Fruit fly (Drosophila melanogaster): Measurements from ENCODE around the gene Desat1.

DNA sequence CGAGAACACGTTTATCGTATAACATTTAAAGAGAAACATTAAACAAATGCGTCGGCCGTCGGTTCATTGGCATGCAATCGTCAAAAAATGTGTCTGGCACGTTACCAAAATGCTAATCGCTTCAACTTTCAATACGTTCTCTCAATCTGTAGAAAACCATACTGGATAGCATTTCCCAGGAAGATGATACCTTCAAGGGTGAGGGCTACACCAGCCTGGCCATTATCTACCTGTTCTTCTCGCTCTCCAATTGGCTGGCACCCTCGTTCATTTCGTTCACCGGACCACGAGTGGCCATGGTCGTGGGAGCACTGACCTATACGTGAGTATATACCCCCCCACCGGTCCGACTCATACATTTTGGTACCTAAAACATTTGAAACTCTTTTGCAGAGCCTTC lies 15.1 kb downstream of the Desat1 start:
- TF ChIP-seq topi (GFP tag; optimal IDR thresholded peaks at IDR 0.05) = no peak
- TF ChIP-seq Hr38 (GFP tag; optimal IDR thresholded peaks at IDR 0.05) = no peak
- no peak for TF ChIP-seq CG8632 (GFP tag; optimal IDR thresholded peaks at IDR 0.05)

All from whole organism, prepupa.